Fruit fly (Drosophila melanogaster) whole organism, embryonic: ENCODE measurements around the gene Alp10.

Experiments used
- CG6654 ChIP-seq: fragments of 200-800 bp; sonication (Bioruptor generic); optimal IDR thresholded peaks from 2 replicates; lab custom pipeline; 2017; ENCODE audit warnings: missing biosample characterization, mild to moderate bottlenecking, missing genetic modification characterization
- CG6813 ChIP-seq: fragments of 200-800 bp; sonication (Bioruptor generic); optimal IDR thresholded peaks from 2 replicates; lab custom pipeline; 2017; ENCODE audit warnings: missing biosample characterization, missing genetic modification characterization, mild to moderate bottlenecking, moderate library complexity, missing genetic modification reagents
- CG8478 ChIP-seq: fragments of >200 bp; optimal IDR thresholded peaks from 2 replicates; lab custom pipeline; 2018
- CG9797 ChIP-seq: fragments of 200-800 bp; sonication (Bioruptor generic); optimal IDR thresholded peaks from 3 replicates; lab custom pipeline; 2018; ENCODE audit warnings: missing biosample characterization, mild to moderate bottlenecking, missing genetic modification characterization
- Dad ChIP-seq: fragments of 200-800 bp; sonication (Bioruptor generic); optimal IDR thresholded peaks from 3 replicates; lab custom pipeline; 2016; ENCODE audit warnings: missing biosample characterization, missing genetic modification characterization
- exex ChIP-seq: fragments of 200-800 bp; sonication (Bioruptor generic); optimal IDR thresholded peaks from 4 replicates; lab custom pipeline; 2018; ENCODE audit warnings: missing biosample characterization, mild to moderate bottlenecking, missing genetic modification characterization, moderate library complexity
- jigr1 ChIP-seq: fragments of 200-800 bp; sonication (Bioruptor generic); IDR thresholded peaks from 3 replicates; pipeline ENCODE4 v1.3.6; 2022; ENCODE audit warnings: missing biosample characterization, missing genetic modification characterization
- lola ChIP-seq, 3 experiments: fragments of >200 bp in 2 of 3; fragments of 200-800 bp in 1 of 3; sonication (Bioruptor generic) in 1 of 3; optimal IDR thresholded peaks; 2 replicates each; lab custom pipeline; 2017 to 2019; ENCODE audit warnings: missing biosample characterization in 3 of 3, missing genetic modification characterization in 3 of 3, mild to moderate bottlenecking in 1 of 3, moderate library complexity in 1 of 3
- pan ChIP-seq, 4 experiments: fragments of >200 bp in 3 of 4; fragments of 200-800 bp in 1 of 4; sonication (Bioruptor generic) in 1 of 4; optimal IDR thresholded peaks in 3 of 4; IDR thresholded peaks in 1 of 4; 2 replicates each; pipeline versions ENCODE4 v1.3.6 to Lab custom; 2017 to 2022; ENCODE audit warnings: missing biosample characterization in 2 of 4, missing genetic modification characterization in 2 of 4, mixed read lengths in 1 of 4

dm6 chr3L:5553717-5554116 is 41.4 kb downstream of the Alp10 start:
- TF ChIP-seq pan (optimal IDR thresholded peaks at IDR 0.05; lab: Kevin White, UChicago) (no peak), pan (GFP tag; optimal IDR thresholded peaks at IDR 0.05 in 1 of 2, IDR thresholded peaks at IDR 0.05 in 1 of 2) (no peak), CG6813 (GFP tag; lab: Kevin White, UChicago) (no peak), exex (tag; lab: Kevin White, UChicago) (no peak), CG9797 (GFP tag; lab: Kevin White, UChicago) (no peak), CG6654 (GFP tag; lab: Kevin White, UChicago) (no peak), CG8478 (no peak), lola (GFP tag; optimal IDR thresholded peaks at IDR 0.05; lab: Kevin White, UChicago) (no peak), jigr1 (GFP tag; lab: Robert Waterston, UW) (no peak), Dad (no peak)
